Worm (Caenorhabditis elegans): ENCODE data around the gene F32D1.8.

F32D1.8 gene

ce11 chrV:4346799-4347198 is 30.7 kb downstream of the F32D1.8 start, which contains the start of gene mcm-7 (continued):
- TF ChIP-seq ctbp-1 (GFP tag; IDR thresholded peaks at IDR 0.05), result no peak
- TF ChIP-seq ceh-44 (GFP tag; IDR thresholded peaks at IDR 0.05), result no peak
- no peak for TF ChIP-seq nhr-10 (tag; optimal IDR thresholded peaks at IDR 0.05)
- TF ChIP-seq mdt-29 (GFP tag; IDR thresholded peaks at IDR 0.05), result no peak
- TF ChIP-seq F44E2.7 (GFP tag; IDR thresholded peaks at IDR 0.05), result no peak
- TF ChIP-seq lin-15B (tag; optimal IDR thresholded peaks at IDR 0.05), result no peak
- no peak for TF ChIP-seq zip-11 (GFP tag; IDR thresholded peaks at IDR 0.05)
- no peak for TF ChIP-seq ZK546.5 (tag; optimal IDR thresholded peaks at IDR 0.05)
- peak; percentile 14 for TF ChIP-seq nhr-11 (tag; optimal IDR thresholded peaks at IDR 0.05)
- TF ChIP-seq zip-2 (tag; optimal IDR thresholded peaks at IDR 0.05), result peak; percentile 8
- TF ChIP-seq aha-1 (tag), result peak; percentile 68
- TF ChIP-seq ztf-11 (tag; optimal IDR thresholded peaks at IDR 0.05), result no peak
- TF ChIP-seq nhr-48 (tag; optimal IDR thresholded peaks at IDR 0.05), result no peak
- TF ChIP-seq F26F4.8 (GFP tag; conservative IDR thresholded peaks at IDR 0.05), result no peak
- TF ChIP-seq Y5F2A.4 (GFP tag; optimal IDR thresholded peaks at IDR 0.05), result no peak
- no peak for TF ChIP-seq arid-1 (GFP tag; conservative IDR thresholded peaks at IDR 0.05)
- peak; percentile 71 for TF ChIP-seq mep-1 (tag; optimal IDR thresholded peaks at IDR 0.05)
- TF ChIP-seq daf-12 (tag; optimal IDR thresholded peaks at IDR 0.05), result no peak
- no peak for TF ChIP-seq pha-4 (GFP tag; IDR thresholded peaks at IDR 0.05)
- no peak for TF ChIP-seq pha-4 (tag; optimal IDR thresholded peaks at IDR 0.05)
- no peak for TF ChIP-seq F10B5.3 (tag; optimal IDR thresholded peaks at IDR 0.05)
- no peak for TF ChIP-seq lin-1 (GFP tag; IDR thresholded peaks at IDR 0.05)
- no peak for TF ChIP-seq nhr-41 (GFP tag; IDR thresholded peaks at IDR 0.05)
- TF ChIP-seq hlh-11 (tag; optimal IDR thresholded peaks at IDR 0.05), result peak; percentile 42
- TF ChIP-seq ceh-82 (tag; optimal IDR thresholded peaks at IDR 0.05), result no peak
- TF ChIP-seq hmg-1.1 (GFP tag; IDR thresholded peaks at IDR 0.05), result peak; percentile 39; the same call in 1 of the 2 replicates
- TF ChIP-seq mes-2 (tag; optimal IDR thresholded peaks at IDR 0.05; ENCODE audit: poor library complexity, severe bottlenecking), result peak; percentile 79
- no peak for TF ChIP-seq attf-4 (tag; optimal IDR thresholded peaks at IDR 0.05)
- no peak for TF ChIP-seq D1046.2 (GFP tag; IDR thresholded peaks at IDR 0.05)
- no peak for TF ChIP-seq set-16 (GFP tag; IDR thresholded peaks at IDR 0.05)
- TF ChIP-seq snpc-1.2 (GFP tag; IDR thresholded peaks at IDR 0.05), result no peak
- no peak for TF ChIP-seq nhr-77 (tag; optimal IDR thresholded peaks at IDR 0.05)
- TF ChIP-seq F37D6.2 (tag; optimal IDR thresholded peaks at IDR 0.05), result no peak
- TF ChIP-seq zfp-2 (tag; optimal IDR thresholded peaks at IDR 0.05), result no peak
- TF ChIP-seq zag-1 (tag; optimal IDR thresholded peaks at IDR 0.05), result no peak
- no peak for TF ChIP-seq unc-39 (tag; optimal IDR thresholded peaks at IDR 0.05)
- TF ChIP-seq vab-7 (GFP tag; IDR thresholded peaks at IDR 0.05), result no peak
- TF ChIP-seq lin-39 (tag; optimal IDR thresholded peaks at IDR 0.05), result no peak
- TF ChIP-seq ZK337.2 (GFP tag; IDR thresholded peaks at IDR 0.05), result no peak
- TF ChIP-seq Y105C5A.15 (GFP tag; IDR thresholded peaks at IDR 0.05), result no peak
- peak; percentile 23 for TF ChIP-seq nhr-28 (tag; optimal IDR thresholded peaks at IDR 0.05)
- no peak for TF ChIP-seq aly-2 (tag; optimal IDR thresholded peaks at IDR 0.05)
- TF ChIP-seq ces-1 (GFP tag; optimal IDR thresholded peaks at IDR 0.05), result no peak
- TF ChIP-seq fos-1 (tag; optimal IDR thresholded peaks at IDR 0.05), result no peak
- TF ChIP-seq daf-16 (GFP tag; optimal IDR thresholded peaks at IDR 0.05), result no peak
- no peak for TF ChIP-seq daf-16 (tag; optimal IDR thresholded peaks at IDR 0.05)
- TF ChIP-seq nhr-111 (GFP tag; optimal IDR thresholded peaks at IDR 0.05), result no peak
- no peak for TF ChIP-seq fkh-10 (GFP tag; optimal IDR thresholded peaks at IDR 0.05)
- TF ChIP-seq madf-5 (GFP tag; IDR thresholded peaks at IDR 0.05), result no peak
- TF ChIP-seq egl-43 (GFP tag; IDR thresholded peaks at IDR 0.05), result no peak
- TF ChIP-seq nhr-6 (tag; optimal IDR thresholded peaks at IDR 0.05), result peak; percentile 70
- no peak for TF ChIP-seq mxl-3 (GFP tag; optimal IDR thresholded peaks at IDR 0.05)
- no peak for TF ChIP-seq T26A8.4 (GFP tag; IDR thresholded peaks at IDR 0.05)
- TF ChIP-seq snpc-4 (tag; optimal IDR thresholded peaks at IDR 0.05), result no peak
- TF ChIP-seq T20F7.1 (GFP tag; optimal IDR thresholded peaks at IDR 0.05), result no peak

Data from whole organism, L4 larva.